Fruit fly (Drosophila melanogaster): ENCODE measurements around the gene Sec8.

Sec8 gene

DNA sequence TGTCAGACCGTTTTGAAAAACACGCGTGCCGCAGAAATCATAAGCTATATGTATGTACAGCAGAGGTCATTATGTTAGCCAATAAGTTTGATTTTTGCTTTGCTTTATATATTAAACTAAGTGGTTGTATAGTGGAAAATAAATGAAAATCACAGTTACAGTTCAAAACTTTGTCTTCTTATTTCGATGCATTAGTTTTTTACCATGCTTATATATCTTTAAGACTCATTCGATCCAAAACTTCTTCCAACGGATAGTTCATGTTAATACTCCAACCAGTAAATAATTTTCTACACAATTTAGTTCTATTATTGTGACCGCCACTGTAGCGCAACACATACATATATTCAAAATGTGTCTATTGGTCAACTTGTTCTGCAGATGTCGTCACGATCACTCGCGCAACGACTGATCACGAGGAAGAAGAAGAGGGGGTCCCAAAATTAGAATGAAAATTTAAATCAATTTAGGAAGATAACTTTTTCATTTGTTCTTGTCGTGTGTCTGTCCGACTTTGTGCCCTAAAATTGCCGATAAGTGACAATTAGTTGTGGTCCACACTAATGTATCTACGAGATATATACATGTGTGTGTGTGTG, 53.2 kb downstream of the Sec8 start:
- peak; percentile 47 for TF ChIP-seq toe (GFP tag; optimal IDR thresholded peaks at IDR 0.05)
- peak; percentile 23 for TF ChIP-seq bab1 (GFP tag; optimal IDR thresholded peaks at IDR 0.05)
- no peak for TF ChIP-seq tj (GFP tag; optimal IDR thresholded peaks at IDR 0.05)
- no peak for TF ChIP-seq CG5204 (GFP tag; optimal IDR thresholded peaks at IDR 0.05)
- peak; percentile 11 for TF ChIP-seq CG14711 (tag; optimal IDR thresholded peaks at IDR 0.05)

DNA sequence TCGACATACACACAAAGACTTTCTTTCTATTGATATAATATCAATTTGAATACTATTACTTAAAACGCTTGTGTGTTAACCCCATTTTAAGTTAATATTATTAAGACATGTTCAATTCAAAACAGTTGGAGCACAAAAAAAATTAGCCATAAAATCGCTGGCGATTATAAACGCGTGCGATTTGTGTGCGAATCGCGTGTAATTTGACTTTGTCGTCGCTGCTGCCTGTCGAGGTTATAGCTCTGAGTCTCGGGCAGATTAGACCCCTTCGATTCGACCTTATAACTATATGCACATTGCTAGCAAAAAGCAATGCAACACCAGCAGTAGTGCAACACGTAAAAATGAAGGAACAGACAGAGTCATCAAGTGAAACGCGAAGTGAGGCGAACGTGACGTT, 53.8 kb downstream of the Sec8 start:
- TF ChIP-seq CG5204 (GFP tag; optimal IDR thresholded peaks at IDR 0.05) (no peak), cnc (optimal IDR thresholded peaks at IDR 0.05) (no peak), CG33017 (tag; optimal IDR thresholded peaks at IDR 0.05) (no peak), CG7101 (tag; optimal IDR thresholded peaks at IDR 0.05) (no peak), kay (GFP tag; ENCODE audit: borderline replicate concordance) (no peak), Crg-1 (GFP tag; optimal IDR thresholded peaks at IDR 0.05) (no peak), CG11617 (GFP tag; optimal IDR thresholded peaks at IDR 0.05) (no peak), tj (GFP tag; optimal IDR thresholded peaks at IDR 0.05) (no peak), ovo (GFP tag; optimal IDR thresholded peaks at IDR 0.05) (no peak), cic (GFP tag; optimal IDR thresholded peaks at IDR 0.05) (no peak), CG14711 (tag; optimal IDR thresholded peaks at IDR 0.05) (no peak), CG1620 (GFP tag; optimal IDR thresholded peaks at IDR 0.05) (no peak), toe (GFP tag; optimal IDR thresholded peaks at IDR 0.05) (no peak), pad (GFP tag; optimal IDR thresholded peaks at IDR 0.05) (no peak), CG12768 (GFP tag; optimal IDR thresholded peaks at IDR 0.05) (no peak), Mnt (GFP tag; optimal IDR thresholded peaks at IDR 0.05) (no peak), bab1 (GFP tag; optimal IDR thresholded peaks at IDR 0.05) (no peak)
